Worm (Caenorhabditis elegans): ENCODE results near the gene snr-4.

snr-4 gene

DNA sequence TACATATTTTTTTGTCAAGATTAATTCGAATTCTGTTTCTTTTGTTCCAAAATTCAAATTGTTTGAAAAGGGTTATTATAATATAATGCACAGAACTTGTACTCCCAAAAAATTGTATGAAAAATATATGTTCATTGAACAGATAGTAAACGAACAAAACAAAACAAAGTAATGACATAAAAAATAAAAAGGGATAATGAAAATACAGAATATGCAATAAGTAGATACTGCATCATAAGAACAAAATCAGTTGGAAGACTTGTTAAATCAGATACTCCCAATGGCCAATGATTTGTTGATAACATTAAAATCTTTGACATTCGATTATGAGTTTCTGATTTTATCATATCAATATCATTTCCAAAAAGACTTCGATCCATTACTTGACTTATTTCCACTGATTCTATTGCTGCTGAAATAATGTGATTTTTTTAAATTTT lies 25.0 kb upstream of the snr-4 start (continued):
- TF ChIP-seq mel-28 (tag; optimal IDR thresholded peaks at IDR 0.05; ENCODE audit: borderline replicate concordance) (no peak), lin-26 (GFP tag; IDR thresholded peaks at IDR 0.05) (no peak), nhr-90 (tag; optimal IDR thresholded peaks at IDR 0.05) (no peak), snpc-4 (GFP tag; optimal IDR thresholded peaks at IDR 0.05) (no peak), snpc-4 (tag; optimal IDR thresholded peaks at IDR 0.05) (peak in 1 of 4 experiments; percentile 0), Y56A3A.18 (GFP tag; IDR thresholded peaks at IDR 0.05) (peak; percentile 88; the same call in 1 of the 2 replicates), Y95B8A.8 (GFP tag; IDR thresholded peaks at IDR 0.05) (peak; percentile 47; the same call in 1 of the 2 replicates), madf-6 (GFP tag; IDR thresholded peaks at IDR 0.05) (peak; percentile 40; the same call in 1 of the 2 replicates), pha-4 (tag; optimal IDR thresholded peaks at IDR 0.05) (no peak), Y67H2A.10 (GFP tag; conservative IDR thresholded peaks at IDR 0.05) (no peak), F57A8.1 (GFP tag; optimal IDR thresholded peaks at IDR 0.05) (no peak), nhr-179 (tag; optimal IDR thresholded peaks at IDR 0.05) (no peak), lsy-27 (tag; optimal IDR thresholded peaks at IDR 0.05; ENCODE audit: borderline replicate concordance, insufficient read depth) (no peak), lin-40 (tag; optimal IDR thresholded peaks at IDR 0.05) (no peak), ztf-25 (GFP tag; IDR thresholded peaks at IDR 0.05) (no peak), ama-1 (optimal IDR thresholded peaks at IDR 0.05) (no peak), ama-1 (GFP tag; optimal IDR thresholded peaks at IDR 0.05) (no peak), rpc-1 (optimal IDR thresholded peaks at IDR 0.05) (no peak), rpc-1 (tag; optimal IDR thresholded peaks at IDR 0.05) (no peak)

DNA sequence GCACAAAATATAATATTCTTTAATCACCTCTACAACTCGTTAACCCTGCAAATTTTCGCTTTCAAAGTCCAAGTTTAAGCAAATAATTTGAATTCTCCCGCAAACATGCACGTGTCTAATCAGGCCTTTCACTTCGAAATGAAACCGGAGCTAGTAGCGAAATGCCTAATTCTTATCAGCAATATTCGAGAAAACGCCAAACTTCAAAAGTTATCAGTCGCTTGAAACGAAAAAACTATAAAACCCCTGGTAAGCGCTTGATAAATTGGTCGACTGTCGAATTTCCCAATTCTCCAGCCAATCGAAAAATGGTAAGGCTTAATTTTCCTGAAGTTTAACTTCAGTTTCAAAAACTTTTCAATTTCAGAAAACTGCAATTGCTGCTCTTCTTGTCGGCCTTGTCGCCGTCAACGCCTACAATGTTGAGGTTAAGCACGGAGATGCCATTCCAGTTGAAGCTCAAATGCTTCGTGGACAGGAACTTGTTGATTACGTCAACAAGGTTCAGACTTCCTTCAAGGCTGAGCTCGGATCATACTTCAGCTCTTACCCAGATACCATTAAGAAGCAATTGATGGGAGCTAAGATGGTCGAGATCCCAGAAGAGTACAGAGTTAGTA lies 23.5 kb upstream of the snr-4 start, which contains the start of gene cpr-9:
TSS of gene cpr-9 (plus strand) at position 188 of the 620 bp plus-strand sequence.
- TF ChIP-seq Y53G8AR.9 (GFP tag; conservative IDR thresholded peaks at IDR 0.05), result 0 out of 2 replicates have a peak, but pooled peaks have one; percentile 11
- no peak for TF ChIP-seq nfya-2 (GFP tag; IDR thresholded peaks at IDR 0.05)
- peak; percentile 10; the same call in 1 of the 2 replicates for TF ChIP-seq B0336.3 (GFP tag; IDR thresholded peaks at IDR 0.05)
- TF ChIP-seq ztf-26 (tag; optimal IDR thresholded peaks at IDR 0.05), result no peak
- TF ChIP-seq lin-54 (GFP tag; optimal IDR thresholded peaks at IDR 0.05), result peak; percentile 13
- no peak for TF ChIP-seq Y67H2A.10 (GFP tag; conservative IDR thresholded peaks at IDR 0.05)
- TF ChIP-seq hmg-1.2 (GFP tag; IDR thresholded peaks at IDR 0.05), result 0 out of 2 replicates have a peak, but pooled peaks have one; percentile 6
- TF ChIP-seq ets-4 (GFP tag; optimal IDR thresholded peaks at IDR 0.05), result peak; percentile 22
- TF ChIP-seq tbp1 (GFP tag; optimal IDR thresholded peaks at IDR 0.05), result peak; percentile 1
- peak; percentile 40; the same call in 1 of the 2 replicates for TF ChIP-seq ekl-4 (GFP tag; IDR thresholded peaks at IDR 0.05)
- no peak for TF ChIP-seq lin-26 (GFP tag; IDR thresholded peaks at IDR 0.05)
- TF ChIP-seq unc-62 (GFP tag; optimal IDR thresholded peaks at IDR 0.05), result no peak
- peak; percentile 10 for TF ChIP-seq lin-40 (tag; optimal IDR thresholded peaks at IDR 0.05)
- TF ChIP-seq ZK185.1 (tag; optimal IDR thresholded peaks at IDR 0.05; ENCODE audit: poor library complexity, severe bottlenecking), result peak; percentile 13
- peak; percentile 8 for TF ChIP-seq ztf-22 (GFP tag; optimal IDR thresholded peaks at IDR 0.05)
- no peak for TF ChIP-seq egl-44 (GFP tag; IDR thresholded peaks at IDR 0.05)
- no peak for TF ChIP-seq cebp-1 (GFP tag; IDR thresholded peaks at IDR 0.05)
- peak; percentile 24 for TF ChIP-seq cebp-1 (tag; optimal IDR thresholded peaks at IDR 0.05)
- TF ChIP-seq nhr-80 (tag; optimal IDR thresholded peaks at IDR 0.05), result peak; percentile 21
- peak; percentile 54; the same call in 1 of the 2 replicates for TF ChIP-seq let-526 (GFP tag; IDR thresholded peaks at IDR 0.05)

Measured in whole organism, young adult.